Worm (Caenorhabditis elegans) whole organism, L1 larva: ENCODE measurements around the gene aat-8.

ENCODE experiments used
- C16A3.4 ChIP-seq: fragments of 150-350 bp; optimal IDR thresholded peaks from 2 replicates; lab custom pipeline; 2014; ENCODE audit warnings: missing biosample characterization, missing genetic modification characterization
- C34B4.2 ChIP-seq: sonication (generic microtip); optimal IDR thresholded peaks from 2 replicates; lab custom pipeline; 2017; ENCODE audit warnings: mild to moderate bottlenecking, missing genetic modification characterization, missing compliant biosample characterization
- F16B12.6 ChIP-seq: fragments of 150-350 bp; optimal IDR thresholded peaks from 2 replicates; lab custom pipeline; 2014; ENCODE audit warnings: missing biosample characterization, missing genetic modification characterization
- Y116A8C.19 ChIP-seq: sonication (generic microtip); optimal IDR thresholded peaks from 2 replicates; lab custom pipeline; 2016; ENCODE audit warnings: missing compliant biosample characterization, missing genetic modification characterization, borderline replicate concordance
- aha-1 ChIP-seq: fragments of 150-350 bp; optimal IDR thresholded peaks from 2 replicates; lab custom pipeline; 2014; ENCODE audit warnings: missing biosample characterization, missing genetic modification characterization
- aly-2 ChIP-seq: fragments of 150-350 bp; optimal IDR thresholded peaks from 2 replicates; lab custom pipeline; 2014; ENCODE audit warnings: missing biosample characterization, missing genetic modification characterization
- ama-1 ChIP-seq: fragments of 150-350 bp; optimal IDR thresholded peaks from 2 replicates; lab custom pipeline; 2014
- blmp-1 ChIP-seq: fragments of 150-350 bp; optimal IDR thresholded peaks from 2 replicates; lab custom pipeline; 2014; ENCODE audit warnings: missing biosample characterization, missing genetic modification characterization
- ceh-8 ChIP-seq: fragments of 200-800 bp; sonication (Bioruptor generic); optimal IDR thresholded peaks from 2 replicates; lab custom pipeline; 2018; ENCODE audit warnings: mild to moderate bottlenecking, missing genetic modification characterization, moderate library complexity, missing compliant biosample characterization
- ceh-82 ChIP-seq, 3 experiments: fragments of 150-350 bp in 1 of 3; sonication (generic microtip) in 2 of 3; optimal IDR thresholded peaks; 2 replicates each; lab custom pipeline; 2014 to 2017; ENCODE audit warnings: missing biosample characterization in 3 of 3, missing genetic modification characterization in 3 of 3
- ceh-88 ChIP-seq: fragments of 200-800 bp; sonication (Bioruptor generic); IDR thresholded peaks from 2 replicates; pipeline ENCODE4 v1.3.6; 2022; ENCODE audit warnings: missing genetic modification characterization, missing compliant biosample characterization
- ceh-90 ChIP-seq: sonication (generic microtip); optimal IDR thresholded peaks from 2 replicates; lab custom pipeline; 2016; ENCODE audit warnings: missing genetic modification characterization, missing compliant biosample characterization
- efl-3 ChIP-seq: fragments of 200-800 bp; sonication (Bioruptor generic); optimal IDR thresholded peaks from 2 replicates; lab custom pipeline; 2018; ENCODE audit warnings: mild to moderate bottlenecking, missing genetic modification characterization, missing compliant biosample characterization
- egl-27 ChIP-seq, 2 experiments: fragments of 150-350 bp in 1 of 2; sonication (generic microtip); optimal IDR thresholded peaks; 3 replicates each; lab custom pipeline; 2017 to 2018; ENCODE audit warnings: missing biosample characterization in 2 of 2, missing genetic modification characterization in 2 of 2, missing genetic modification reagents in 2 of 2
- elt-2 ChIP-seq: sonication (generic microtip); optimal IDR thresholded peaks from 2 replicates; lab custom pipeline; 2016; ENCODE audit warnings: missing genetic modification characterization, mild to moderate bottlenecking, inconsistent platforms, missing compliant biosample characterization, missing genetic modification reagents
- elt-3 ChIP-seq, 6 experiments: fragments of 150-350 bp in 1 of 6; sonication (generic microtip); optimal IDR thresholded peaks; 2 replicates each; lab custom pipeline; 2017 to 2018; ENCODE audit warnings: missing biosample characterization in 6 of 6, missing genetic modification characterization in 6 of 6, inconsistent platforms in 1 of 6
- ets-5 ChIP-seq: fragments of 200-800 bp; sonication (Bioruptor generic); IDR thresholded peaks from 2 replicates; pipeline ENCODE4 v1.3.6; 2022; ENCODE audit warnings: missing genetic modification characterization, missing compliant biosample characterization
- fkh-10 ChIP-seq: sonication (generic microtip); optimal IDR thresholded peaks from 2 replicates; lab custom pipeline; 2017; ENCODE audit warnings: missing biosample characterization, missing genetic modification reagents, missing genetic modification characterization
- fkh-8 ChIP-seq: sonication (generic microtip); optimal IDR thresholded peaks from 2 replicates; lab custom pipeline; 2016; ENCODE audit warnings: mild to moderate bottlenecking, missing genetic modification characterization, missing compliant biosample characterization
- fos-1 ChIP-seq: fragments of 150-350 bp; optimal IDR thresholded peaks from 2 replicates; lab custom pipeline; 2014; ENCODE audit warnings: missing biosample characterization, missing genetic modification characterization
- grh-1 ChIP-seq: fragments of 200-800 bp; sonication (Bioruptor generic); IDR thresholded peaks from 2 replicates; pipeline ENCODE4 v1.3.6; 2022; ENCODE audit warnings: missing genetic modification reagents, missing genetic modification characterization, missing compliant biosample characterization
- hlh-17 ChIP-seq: fragments of 200-800 bp; sonication (Bioruptor generic); optimal IDR thresholded peaks from 2 replicates; lab custom pipeline; 2018; ENCODE audit warnings: missing genetic modification characterization, mild to moderate bottlenecking, missing compliant biosample characterization, moderate library complexity, borderline replicate concordance
- hlh-4 ChIP-seq: sonication (generic microtip); optimal IDR thresholded peaks from 2 replicates; lab custom pipeline; 2016; ENCODE audit warnings: mild to moderate bottlenecking, missing genetic modification characterization, missing compliant biosample characterization
- hpl-2 ChIP-seq: fragments of 150-350 bp; optimal IDR thresholded peaks from 2 replicates; lab custom pipeline; 2014; ENCODE audit warnings: missing biosample characterization, missing genetic modification reagents, missing genetic modification characterization
- irx-1 ChIP-seq: sonication (generic microtip); optimal IDR thresholded peaks from 2 replicates; lab custom pipeline; 2016; ENCODE audit warnings: missing genetic modification characterization, missing compliant biosample characterization
- jun-1 ChIP-seq: fragments of 150-350 bp; optimal IDR thresholded peaks from 2 replicates; lab custom pipeline; 2014; ENCODE audit warnings: missing biosample characterization, missing genetic modification reagents, missing genetic modification characterization
- lin-14 ChIP-seq: fragments of 200-800 bp; sonication (Bioruptor generic); optimal IDR thresholded peaks from 2 replicates; lab custom pipeline; 2018; ENCODE audit warnings: mild to moderate bottlenecking, missing genetic modification characterization, moderate library complexity, missing compliant biosample characterization
- lir-3 ChIP-seq: sonication (generic microtip); optimal IDR thresholded peaks from 2 replicates; lab custom pipeline; 2016; ENCODE audit warnings: mild to moderate bottlenecking, missing genetic modification characterization, moderate library complexity, missing compliant biosample characterization; ENCODE audit not compliant: poor library complexity
- lsy-2 ChIP-seq, 2 experiments: fragments of 150-350 bp; optimal IDR thresholded peaks; 2 replicates each; lab custom pipeline; 2014; ENCODE audit warnings: missing biosample characterization in 2 of 2, missing genetic modification characterization in 2 of 2
- mdl-1 ChIP-seq, 2 experiments: fragments of 150-350 bp; optimal IDR thresholded peaks; 2 replicates each; lab custom pipeline; 2014 to 2017; ENCODE audit warnings: missing biosample characterization in 2 of 2, missing genetic modification characterization in 2 of 2, inconsistent platforms in 1 of 2
- mep-1 ChIP-seq: fragments of 150-350 bp; optimal IDR thresholded peaks from 2 replicates; lab custom pipeline; 2014; ENCODE audit warnings: missing biosample characterization, missing genetic modification characterization
- nhr-12 ChIP-seq: sonication (generic microtip); optimal IDR thresholded peaks from 2 replicates; lab custom pipeline; 2017; ENCODE audit warnings: missing biosample characterization, missing genetic modification characterization
- nhr-20 ChIP-seq: sonication (generic microtip); optimal IDR thresholded peaks from 2 replicates; lab custom pipeline; 2016; ENCODE audit warnings: mild to moderate bottlenecking, missing genetic modification characterization, missing compliant biosample characterization
- nhr-28 ChIP-seq: fragments of 150-350 bp; optimal IDR thresholded peaks from 2 replicates; lab custom pipeline; 2014; ENCODE audit warnings: missing biosample characterization, missing genetic modification characterization
- nhr-71 ChIP-seq: sonication (generic microtip); optimal IDR thresholded peaks from 2 replicates; lab custom pipeline; 2016; ENCODE audit warnings: mild to moderate bottlenecking, missing genetic modification characterization, moderate library complexity, missing compliant biosample characterization
- nhr-76 ChIP-seq: sonication (generic microtip); optimal IDR thresholded peaks from 2 replicates; lab custom pipeline; 2017; ENCODE audit warnings: missing biosample characterization, missing genetic modification characterization
- nhr-77 ChIP-seq: fragments of 150-350 bp; optimal IDR thresholded peaks from 2 replicates; lab custom pipeline; 2014; ENCODE audit warnings: missing biosample characterization, missing genetic modification characterization
- nhr-84 ChIP-seq: sonication (generic microtip); optimal IDR thresholded peaks from 2 replicates; lab custom pipeline; 2017; ENCODE audit warnings: missing biosample characterization, missing genetic modification characterization
- nhr-85 ChIP-seq: sonication (generic microtip); peaks from one replicate; lab custom pipeline; 2016; ENCODE audit warnings: missing genetic modification characterization, inconsistent platforms, missing compliant biosample characterization
- nhr-90 ChIP-seq: sonication (generic microtip); optimal IDR thresholded peaks from 2 replicates; lab custom pipeline; 2016; ENCODE audit warnings: mild to moderate bottlenecking, missing genetic modification characterization, missing compliant biosample characterization; ENCODE audit not compliant: poor library complexity
- pax-3 ChIP-seq: fragments of 200-800 bp; sonication (Bioruptor generic); optimal IDR thresholded peaks from 2 replicates; lab custom pipeline; 2018; ENCODE audit warnings: mild to moderate bottlenecking, missing genetic modification characterization, moderate library complexity, missing compliant biosample characterization
- pqm-1 ChIP-seq: sonication (generic microtip); optimal IDR thresholded peaks from 3 replicates; lab custom pipeline; 2017; ENCODE audit warnings: missing biosample characterization, missing genetic modification characterization
- snpc-4 ChIP-seq: fragments of 150-350 bp; optimal IDR thresholded peaks from 2 replicates; lab custom pipeline; 2014; ENCODE audit warnings: missing biosample characterization, missing genetic modification characterization
- sup-37 ChIP-seq: fragments of 200-800 bp; sonication (Bioruptor generic); optimal IDR thresholded peaks from 2 replicates; lab custom pipeline; 2018; ENCODE audit warnings: mild to moderate bottlenecking, missing genetic modification characterization, missing compliant biosample characterization
- tbx-2 ChIP-seq: sonication (generic microtip); optimal IDR thresholded peaks from 2 replicates; lab custom pipeline; 2016; ENCODE audit warnings: missing genetic modification characterization, missing compliant biosample characterization
- unc-30 ChIP-seq: sonication (generic microtip); optimal IDR thresholded peaks from 2 replicates; lab custom pipeline; 2017; ENCODE audit warnings: missing biosample characterization, missing genetic modification characterization
- unc-62 ChIP-seq: fragments of 150-350 bp; optimal IDR thresholded peaks from 2 replicates; lab custom pipeline; 2014; ENCODE audit warnings: missing biosample characterization, missing genetic modification reagents, missing genetic modification characterization
- vab-15 ChIP-seq: sonication (generic microtip); optimal IDR thresholded peaks from 2 replicates; lab custom pipeline; 2017; ENCODE audit warnings: missing genotype, mild to moderate bottlenecking, missing genetic modification characterization, missing compliant biosample characterization
- ztf-4 ChIP-seq: fragments of 150-350 bp; optimal IDR thresholded peaks from 2 replicates; lab custom pipeline; 2014; ENCODE audit warnings: missing biosample characterization, missing genetic modification characterization

aat-8 gene

DNA sequence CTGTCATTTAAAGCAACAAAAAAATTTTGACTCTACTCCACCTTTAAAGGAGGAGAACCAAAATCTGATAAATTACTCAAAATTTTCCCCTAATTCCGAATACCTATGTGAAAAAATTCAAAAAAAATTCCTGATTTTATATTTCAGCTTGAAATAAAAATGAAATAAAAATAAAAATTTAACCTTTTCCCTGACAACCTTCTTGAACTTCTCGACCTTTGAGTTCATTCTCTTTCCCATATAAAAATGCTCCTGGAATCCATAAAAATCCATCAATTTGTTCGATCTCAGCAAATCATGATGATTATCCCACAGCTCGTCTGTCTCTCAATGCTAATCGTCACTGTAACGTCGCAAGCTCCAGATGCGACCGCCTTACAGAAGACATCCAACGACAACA, 38.1 kb upstream of the aat-8 start, which contains the start of gene F56D6.6:
TSS of gene F56D6.6 (plus strand) at position 301 of the 400 bp plus-strand sequence.
- TF ChIP-seq nhr-28 (tag; lab: Kevin White, UChicago) (no peak), fkh-10 (GFP tag; lab: Kevin White, UChicago) (no peak), fos-1 (tag; lab: Kevin White, UChicago) (no peak), nhr-76 (no peak), sup-37 (GFP tag; lab: Kevin White, UChicago) (no peak), efl-3 (GFP tag; lab: Kevin White, UChicago) (no peak), pqm-1 (no peak), ama-1 (lab: Kevin White, UChicago) (no peak), vab-15 (tag; lab: Kevin White, UChicago) (no peak), nhr-71 (no peak), lin-14 (GFP tag; lab: Kevin White, UChicago) (no peak), aly-2 (tag; lab: Kevin White, UChicago) (no peak), lir-3 (tag; lab: Kevin White, UChicago) (no peak), C34B4.2 (tag; lab: Kevin White, UChicago) (no peak), ceh-88 (GFP tag; lab: Robert Waterston, UW) (no peak), Y116A8C.19 (tag; lab: Kevin White, UChicago) (no peak), hlh-4 (tag; lab: Kevin White, UChicago) (no peak), unc-30 (tag; lab: Kevin White, UChicago) (no peak), snpc-4 (no peak)
- TF ChIP-seq, all 84 proteins: peak for 0

DNA sequence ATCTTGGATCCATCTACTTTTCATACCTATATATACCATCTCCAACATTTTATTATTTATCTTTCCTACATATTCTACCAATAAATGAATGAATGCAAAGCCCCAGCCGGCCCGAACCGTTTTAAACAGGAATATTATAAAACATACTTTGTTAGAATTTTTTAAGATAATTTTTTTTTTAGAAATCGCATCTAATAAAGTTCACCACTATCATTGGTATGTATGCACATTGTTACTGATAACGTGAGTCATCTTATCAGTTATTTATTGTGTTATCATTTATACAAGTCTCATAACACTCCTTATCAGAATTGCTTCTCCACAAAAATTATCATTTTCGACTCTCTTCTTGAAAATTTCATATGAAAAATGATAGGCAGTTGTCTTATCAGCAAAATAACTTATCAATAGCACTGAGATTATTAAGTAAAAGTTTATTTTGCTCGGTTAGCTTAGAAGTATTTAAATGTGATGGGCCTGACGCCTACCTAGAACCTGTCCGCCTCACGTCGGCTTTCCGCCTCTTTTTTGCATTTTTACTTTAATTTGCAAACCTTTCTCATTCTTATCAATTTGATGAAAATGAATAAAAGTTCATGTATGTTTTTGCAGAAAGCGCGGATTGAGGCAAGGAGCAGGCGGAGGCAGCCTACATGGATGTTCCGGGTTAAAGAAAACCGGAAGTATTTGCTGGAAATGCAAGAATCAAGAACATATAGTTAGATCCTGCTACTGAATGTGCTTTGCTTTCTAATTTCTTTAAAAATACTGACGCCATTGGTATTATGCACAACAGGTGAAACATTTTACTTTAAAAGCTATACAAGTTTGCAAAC, 35.1 kb upstream of the aat-8 start, which contains the start of gene srz-62:
TSS of gene srz-62 (plus strand) at position 786 of the 836 bp plus-strand sequence.
- TF ChIP-seq ceh-90 (no peak), hlh-17 (GFP tag; lab: Kevin White, UChicago) (no peak), egl-27 (tag; optimal IDR thresholded peaks at IDR 0.05; lab: Kevin White, UChicago) (peak in 1 of 2 experiments; percentile 23), nhr-90 (tag; lab: Kevin White, UChicago) (peak; percentile 40), grh-1 (GFP tag; lab: Robert Waterston, UW) (no peak), sup-37 (GFP tag; lab: Kevin White, UChicago) (no peak), C16A3.4 (tag; lab: Kevin White, UChicago) (no peak), pqm-1 (peak; percentile 100), elt-3 (tag; optimal IDR thresholded peaks at IDR 0.05; lab: Kevin White, UChicago) (no peak), hpl-2 (GFP tag; lab: Kevin White, UChicago) (peak; percentile 5), jun-1 (tag; lab: Kevin White, UChicago) (peak; percentile 97), nhr-77 (tag; lab: Kevin White, UChicago) (no peak), fkh-8 (tag; lab: Kevin White, UChicago) (no peak), aly-2 (tag; lab: Kevin White, UChicago) (no peak), blmp-1 (tag; lab: Kevin White, UChicago) (no peak), nhr-12 (tag; lab: Kevin White, UChicago) (no peak), tbx-2 (tag; lab: Kevin White, UChicago) (no peak), unc-30 (tag; lab: Kevin White, UChicago) (no peak), ama-1 (lab: Kevin White, UChicago) (no peak), lin-14 (GFP tag; lab: Kevin White, UChicago) (no peak), nhr-20 (tag; lab: Kevin White, UChicago) (peak; percentile 32), pax-3 (tag; lab: Kevin White, UChicago) (peak; percentile 68), mdl-1 (tag; optimal IDR thresholded peaks at IDR 0.05; lab: Kevin White, UChicago) (no peak), nhr-28 (tag; lab: Kevin White, UChicago) (no peak), F16B12.6 (tag; lab: Kevin White, UChicago) (no peak), nhr-85 (tag; lab: Kevin White, UChicago) (no peak), aha-1 (tag; lab: Kevin White, UChicago) (no peak), elt-2 (peak; percentile 100), mep-1 (tag; lab: Kevin White, UChicago) (no peak), lsy-2 (tag; optimal IDR thresholded peaks at IDR 0.05; lab: Kevin White, UChicago) (peak in 1 of 2 experiments; percentile 61), ets-5 (GFP tag; lab: Robert Waterston, UW) (no peak), ceh-8 (GFP tag; lab: Kevin White, UChicago) (no peak), nhr-84 (no peak), lir-3 (tag; lab: Kevin White, UChicago) (no peak), ztf-4 (no peak), irx-1 (tag; lab: Kevin White, UChicago) (no peak), unc-62 (GFP tag; lab: Kevin White, UChicago) (no peak), nhr-76 (no peak), ceh-82 (tag; optimal IDR thresholded peaks at IDR 0.05; lab: Kevin White, UChicago) (no peak)
